Worm (Caenorhabditis elegans) whole organism, L4 larva: ENCODE data around the gene C49A9.9.

Source experiments
- ZK546.5 ChIP-seq, 2 experiments: sonication (generic microtip); optimal IDR thresholded peaks; 2 replicates each; lab custom pipeline; 2017; ENCODE audit warnings: missing biosample characterization in 2 of 2, missing genetic modification characterization in 2 of 2
- ama-1 ChIP-seq: fragments of 150-350 bp; optimal IDR thresholded peaks from 2 replicates; lab custom pipeline; 2014; ENCODE audit warnings: inconsistent platforms, mixed read lengths
- dpl-1 ChIP-seq: fragments of 150-350 bp; optimal IDR thresholded peaks from 2 replicates; lab custom pipeline; 2014; ENCODE audit warnings: missing biosample characterization, missing genetic modification reagents, missing genetic modification characterization
- lin-15B ChIP-seq: fragments of 150-350 bp; sonication (generic microtip); optimal IDR thresholded peaks from 3 replicates; lab custom pipeline; 2014; ENCODE audit warnings: missing biosample characterization, missing genetic modification characterization
- lir-3 ChIP-seq: sonication (generic microtip); optimal IDR thresholded peaks from 2 replicates; lab custom pipeline; 2016; ENCODE audit warnings: mild to moderate bottlenecking, missing genetic modification characterization, missing compliant biosample characterization
- mdl-1 ChIP-seq, 2 experiments: fragments of 150-350 bp in 1 of 2; sonication (generic microtip) in 1 of 2; optimal IDR thresholded peaks; 2 replicates each; lab custom pipeline; 2014 to 2017; ENCODE audit warnings: missing biosample characterization in 2 of 2, missing genetic modification characterization in 2 of 2
- mxl-3 ChIP-seq: fragments of 200-800 bp; sonication (Bioruptor generic); optimal IDR thresholded peaks from 2 replicates; lab custom pipeline; 2018; ENCODE audit warnings: mild to moderate bottlenecking, missing genetic modification characterization, missing compliant biosample characterization
- nhr-11 ChIP-seq: fragments of 150-350 bp; optimal IDR thresholded peaks from 2 replicates; lab custom pipeline; 2014; ENCODE audit warnings: missing biosample characterization, missing genetic modification characterization
- nhr-25 ChIP-seq: sonication (generic microtip); optimal IDR thresholded peaks from 2 replicates; lab custom pipeline; 2017; ENCODE audit warnings: missing genetic modification characterization, mild to moderate bottlenecking, missing compliant biosample characterization, antibody characterized with exemption, moderate library complexity, borderline replicate concordance; ENCODE audit not compliant: insufficient read depth
- nhr-76 ChIP-seq: fragments of 150-350 bp; optimal IDR thresholded peaks from 2 replicates; lab custom pipeline; 2014; ENCODE audit warnings: missing biosample characterization, missing genetic modification characterization
- pha-4 ChIP-seq, 2 experiments: fragments of 150-350 bp in 1 of 2; fragments of 200-800 bp in 1 of 2; sonication (Bioruptor generic) in 1 of 2; IDR thresholded peaks in 1 of 2; optimal IDR thresholded peaks in 1 of 2; 2 replicates each; pipeline versions ENCODE4 v1.3.6 to Lab custom; 2014 to 2022; ENCODE audit warnings: missing genetic modification characterization in 2 of 2, missing genetic modification reagents in 2 of 2, missing biosample characterization in 1 of 2, missing compliant biosample characterization in 1 of 2
- pqm-1 ChIP-seq: sonication (generic microtip); optimal IDR thresholded peaks from 2 replicates; lab custom pipeline; 2017; ENCODE audit warnings: missing biosample characterization, missing genetic modification characterization
- saeg-2 ChIP-seq: fragments of 200-800 bp; sonication (Bioruptor generic); IDR thresholded peaks from 2 replicates; pipeline ENCODE4 v1.3.6; 2022; ENCODE audit warnings: missing genetic modification reagents, missing genetic modification characterization, missing compliant biosample characterization
- tag-97 ChIP-seq: fragments of 200-800 bp; sonication (Bioruptor generic); IDR thresholded peaks from 2 replicates; pipeline ENCODE4 v1.3.6; 2022; ENCODE audit warnings: missing genetic modification characterization, missing compliant biosample characterization

DNA sequence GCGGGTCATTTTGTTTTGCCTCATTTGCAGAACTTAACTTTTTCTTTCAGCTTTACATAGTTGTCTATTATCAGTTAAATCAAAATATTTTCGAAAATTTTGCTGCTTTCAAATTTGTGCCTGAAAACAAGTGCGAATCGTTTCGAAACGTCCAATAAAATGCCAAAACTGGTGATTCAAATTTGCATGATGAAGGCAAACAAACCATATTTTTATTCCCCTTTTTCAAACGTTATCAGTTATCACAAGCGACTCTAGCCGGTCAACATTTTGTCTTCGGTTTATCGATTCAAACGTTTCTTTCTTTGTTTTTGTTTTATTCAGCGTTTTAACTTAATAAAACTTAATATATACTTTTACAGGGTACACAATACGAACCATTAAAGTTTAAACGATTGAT, 6.6 kb upstream of the C49A9.9 start, which contains the start of the genes ugt-24 and C49A9.6:
- TF ChIP-seq pha-4 (GFP tag; IDR thresholded peaks at IDR 0.05; lab: Robert Waterston, UW): no peak
- TF ChIP-seq pha-4 (tag; optimal IDR thresholded peaks at IDR 0.05; lab: Kevin White, UChicago): no peak
- TF ChIP-seq nhr-11: no peak
- no peak for TF ChIP-seq nhr-76 (tag; lab: Kevin White, UChicago)
- no peak for TF ChIP-seq ama-1 (lab: Kevin White, UChicago)
- no peak for TF ChIP-seq nhr-25
- peak; percentile 78 for TF ChIP-seq pqm-1 (tag; lab: Kevin White, UChicago)
- TF ChIP-seq lir-3: no peak
- TF ChIP-seq tag-97 (GFP tag; lab: Robert Waterston, UW): no peak
- TF ChIP-seq mxl-3 (GFP tag; lab: Kevin White, UChicago): no peak
- no peak for TF ChIP-seq lin-15B (tag; lab: Kevin White, UChicago)
- no peak for TF ChIP-seq dpl-1 (GFP tag; lab: Kevin White, UChicago)
- TF ChIP-seq ZK546.5 (tag; optimal IDR thresholded peaks at IDR 0.05; lab: Kevin White, UChicago): no peak
- no peak for TF ChIP-seq mdl-1 (tag; optimal IDR thresholded peaks at IDR 0.05; lab: Kevin White, UChicago)
- TF ChIP-seq saeg-2 (GFP tag; lab: Robert Waterston, UW): no peak
